Fruit fly (Drosophila melanogaster) whole organism, pupa: ENCODE measurements around the gene CG11370.

Source experiments
- CG10348 ChIP-seq: fragments of 200-800 bp; sonication (Bioruptor generic); IDR thresholded peaks from 2 replicates; pipeline ENCODE4 v1.3.6; 2022; ENCODE audit warnings: missing biosample characterization, missing genetic modification characterization
- CG32121 ChIP-seq: fragments of 200-800 bp; sonication (Bioruptor generic); IDR thresholded peaks from 2 replicates; pipeline ENCODE4 v1.3.6; 2022; ENCODE audit warnings: missing biosample characterization, missing genetic modification characterization
- Snoo ChIP-seq: fragments of 200-800 bp; sonication (Bioruptor generic); optimal IDR thresholded peaks from 3 replicates; lab custom pipeline; 2017; ENCODE audit warnings: missing biosample characterization, mild to moderate bottlenecking, missing genetic modification characterization, inconsistent platforms
- gl ChIP-seq: fragments of 200-800 bp; sonication (Bioruptor generic); optimal IDR thresholded peaks from 2 replicates; lab custom pipeline; 2018; ENCODE audit warnings: missing biosample characterization, mild to moderate bottlenecking, missing genetic modification characterization

DNA sequence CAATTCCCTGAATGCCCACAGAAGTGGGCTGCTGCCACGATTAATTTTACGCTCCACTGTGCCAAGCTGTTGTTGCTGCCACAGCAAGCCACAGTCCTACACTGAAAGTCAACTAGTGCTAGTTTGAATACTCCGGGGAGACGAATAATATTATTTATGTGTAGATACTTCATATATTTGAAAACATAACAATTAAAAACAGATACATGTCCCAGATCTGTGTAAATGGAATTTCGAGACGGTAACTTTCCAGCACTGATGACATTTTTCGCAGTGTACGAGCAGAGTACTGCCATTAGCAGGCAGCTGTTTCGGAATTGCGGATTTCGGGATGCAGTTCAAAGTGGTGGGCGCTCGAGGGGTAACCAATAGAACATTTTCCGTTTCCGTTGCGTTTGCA is 46.8 kb upstream of the CG11370 start:
- no peak for TF ChIP-seq CG10348
- no peak for TF ChIP-seq gl (tag; lab: Kevin White, UChicago)
- TF ChIP-seq CG32121 (GFP tag; lab: Robert Waterston, UW), result no peak
- TF ChIP-seq Snoo (tag; lab: Kevin White, UChicago), result no peak
